Fruit fly (Drosophila melanogaster) whole organism, larva: ENCODE measurements around the gene eIF4E5.
A peak's percentile ranks its signal among the peaks of the same experiment; 100 is the strongest.

Experiments used
- noc ChIP-seq: fragments of 200-800 bp; sonication (Bioruptor generic); optimal IDR thresholded peaks from 3 replicates; lab custom pipeline; 2019; ENCODE audit warnings: missing biosample characterization, mild to moderate bottlenecking, missing genetic modification characterization, moderate library complexity

The eIF4E5 gene

dm6 chr3L:7862238-7863022 is 32.2 kb upstream of the eIF4E5 start:
- TF ChIP-seq noc (tag; lab: Kevin White, UChicago): peak; percentile 30

DNA sequence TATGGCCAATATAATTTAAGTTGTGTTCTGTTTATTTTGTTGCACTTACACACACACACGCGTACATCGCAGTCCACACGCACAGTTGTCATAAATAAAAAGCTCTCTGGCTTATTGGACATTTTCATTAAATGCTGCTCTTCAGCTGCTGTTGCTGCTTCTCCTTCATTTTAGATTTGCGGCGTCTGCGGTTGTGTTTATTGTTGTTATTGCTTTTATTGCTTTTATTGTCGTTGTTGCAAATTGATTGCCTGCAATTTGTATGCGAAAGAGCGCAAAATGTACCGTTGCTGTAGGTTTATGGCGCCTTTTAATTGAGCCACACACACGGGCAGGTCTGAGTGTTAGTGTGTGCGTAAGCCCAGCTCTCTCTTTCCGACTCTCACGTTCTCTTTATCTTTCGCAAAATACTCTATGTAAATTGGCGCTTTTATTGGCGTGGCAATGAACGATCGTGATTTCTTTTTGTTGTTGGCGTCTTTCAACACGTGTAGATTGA is 31.4 kb upstream of the eIF4E5 start:
- TF ChIP-seq noc (tag; lab: Kevin White, UChicago): no peak

- TF ChIP-seq noc (tag; lab: Kevin White, UChicago): peak; percentile 71
Measured at dm6 chr3L:7863766-7864305, 30.8 kb upstream of the eIF4E5 start.

DNA sequence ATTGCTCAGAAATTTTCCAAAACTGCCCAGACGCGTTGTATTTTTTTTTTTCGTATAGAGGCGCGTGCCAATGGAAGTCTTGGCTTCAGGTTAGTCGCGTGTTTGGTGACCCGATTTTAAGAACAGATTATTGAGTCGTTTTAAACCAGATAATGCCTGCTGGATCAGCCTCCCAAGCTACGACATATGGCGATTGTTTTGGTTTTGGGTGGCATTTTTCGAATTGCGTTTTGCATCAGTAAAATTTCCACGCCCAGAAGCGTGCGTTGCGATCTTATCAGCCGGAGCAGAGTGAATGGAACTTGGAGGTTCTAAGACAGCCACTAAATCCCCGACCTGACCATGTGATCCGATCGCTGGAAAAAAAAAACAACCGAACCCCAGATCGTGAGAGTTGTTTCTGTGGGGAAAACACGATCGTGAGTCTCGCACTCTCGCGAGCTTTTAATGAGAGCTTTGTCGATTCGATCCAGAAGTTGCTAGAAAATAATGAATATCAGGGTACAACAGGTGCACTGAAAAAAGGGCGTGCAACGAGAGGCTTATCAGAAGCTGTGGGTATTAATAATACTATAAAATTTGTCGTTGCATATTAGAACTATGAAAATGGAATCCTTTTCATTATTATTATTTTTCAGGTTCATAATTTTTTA is 29.5 kb upstream of the eIF4E5 start:
- peak; percentile 74 for TF ChIP-seq noc (tag; lab: Kevin White, UChicago)

dm6 chr3L:7865747-7866387 is 28.8 kb upstream of the eIF4E5 start:
- TF ChIP-seq noc (tag; lab: Kevin White, UChicago): peak; percentile 0

- TF ChIP-seq noc (tag; lab: Kevin White, UChicago): peak; percentile 58
Measured at dm6 chr3L:7866558-7866957, 28.1 kb upstream of the eIF4E5 start.

- TF ChIP-seq noc (tag; lab: Kevin White, UChicago): peak; percentile 24
Measured at dm6 chr3L:7867036-7867787, 27.5 kb upstream of the eIF4E5 start, which contains the start of gene Pdp1. Gene Pdp1, minus strand, starts transcription at chr3L:7867369.

dm6 chr3L:7868581-7869236 is 26.0 kb upstream of the eIF4E5 start, which contains the start of gene CG32365:
Gene CG32365, plus strand, starts transcription at chr3L:7869042.
- no peak for TF ChIP-seq noc (tag; lab: Kevin White, UChicago)

dm6 chr3L:7869715-7870387 is 24.8 kb upstream of the eIF4E5 start:
- no peak for TF ChIP-seq noc (tag; lab: Kevin White, UChicago)

DNA sequence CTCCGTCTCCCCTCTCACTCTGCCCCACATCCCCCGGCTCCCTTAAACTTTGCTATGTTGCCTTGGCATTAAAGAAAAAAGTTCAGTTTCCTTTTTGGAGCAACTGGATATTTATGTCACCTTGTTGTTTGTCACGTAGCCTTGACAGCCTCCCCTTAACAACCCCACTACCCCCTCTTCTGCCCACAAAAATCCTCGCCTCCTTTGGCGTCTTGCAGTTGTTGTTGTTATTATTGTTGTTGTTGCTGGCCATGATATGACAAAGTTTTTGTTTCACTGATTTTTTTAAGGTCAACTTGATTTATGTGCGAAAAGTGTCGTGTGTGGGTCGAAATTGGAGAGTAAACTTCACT is 24.3 kb upstream of the eIF4E5 start:
- TF ChIP-seq noc (tag; lab: Kevin White, UChicago): no peak

dm6 chr3L:7874507-7874906 is 20.2 kb upstream of the eIF4E5 start:
- no peak for TF ChIP-seq noc (tag; lab: Kevin White, UChicago)

DNA sequence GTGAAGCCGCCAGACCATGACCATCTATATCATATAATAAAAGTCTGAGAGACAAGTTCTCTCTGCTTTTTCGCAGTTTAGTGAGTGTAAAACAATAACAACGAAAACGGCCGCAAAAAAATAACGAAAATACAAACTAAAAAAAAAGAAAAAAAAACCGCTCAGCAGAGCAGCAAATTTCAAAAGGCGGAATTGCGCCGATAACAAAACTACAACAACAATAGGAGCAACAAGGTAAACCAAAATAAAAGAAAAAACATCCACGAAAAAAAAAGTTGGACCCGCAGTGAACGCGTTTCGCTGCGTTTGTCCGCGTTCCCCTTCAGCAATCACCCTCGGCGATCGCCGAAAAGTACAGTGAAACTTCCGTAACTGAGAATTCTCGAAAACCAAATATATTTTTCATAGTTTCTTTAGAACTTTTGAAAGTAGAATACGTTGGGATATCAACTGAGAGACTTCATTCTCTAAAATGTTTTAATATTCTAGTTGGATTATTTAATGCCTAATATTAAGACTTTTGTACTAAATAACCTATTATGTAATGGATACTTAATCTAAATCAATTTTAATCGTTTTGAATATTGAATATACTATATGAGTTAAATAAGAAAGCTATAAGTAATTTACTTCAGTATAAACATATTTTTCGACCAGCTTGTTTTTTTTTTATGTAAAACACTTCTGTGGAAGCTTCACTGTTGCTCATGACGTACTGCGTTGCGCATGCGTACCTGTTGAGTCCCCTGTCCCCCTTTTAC is 18.9 kb upstream of the eIF4E5 start:
- TF ChIP-seq noc (tag; lab: Kevin White, UChicago): peak; percentile 81

DNA sequence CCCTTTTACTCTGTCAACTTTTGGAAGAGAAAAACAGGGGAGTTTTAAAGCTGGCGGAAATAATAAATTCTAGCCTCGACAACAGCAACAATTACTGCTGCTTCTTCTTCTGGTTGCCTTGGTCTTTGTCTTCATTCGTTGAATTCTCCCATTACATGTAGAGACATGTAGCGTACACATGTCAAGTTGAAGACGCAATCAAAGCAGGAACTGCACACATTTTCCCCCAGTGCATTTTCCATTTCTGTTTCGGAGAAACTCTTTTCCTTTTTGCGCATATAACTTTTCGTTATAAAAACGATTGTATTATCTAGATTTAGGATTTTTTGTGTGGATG is 18.3 kb upstream of the eIF4E5 start:
- no peak for TF ChIP-seq noc (tag; lab: Kevin White, UChicago)

- no peak for TF ChIP-seq noc (tag; lab: Kevin White, UChicago)
Measured at dm6 chr3L:7877466-7877865, 17.2 kb upstream of the eIF4E5 start.
